Worm (Caenorhabditis elegans): ENCODE measurements around the gene F54D8.6.

Gene F54D8.6

ce11 chrIII:5080700-5081572, 21.8 kb upstream of the F54D8.6 start (continued):
- peak; percentile 70 for TF ChIP-seq rpc-1 (optimal IDR thresholded peaks at IDR 0.05)
- TF ChIP-seq rpc-1 (tag; optimal IDR thresholded peaks at IDR 0.05) = peak; percentile 89
- no peak for TF ChIP-seq zfh-2 (GFP tag; conservative IDR thresholded peaks at IDR 0.05)
- peak; percentile 70 for TF ChIP-seq mes-4 (tag; optimal IDR thresholded peaks at IDR 0.05)
- peak; percentile 87 for TF ChIP-seq athp-1 (tag; optimal IDR thresholded peaks at IDR 0.05)
- peak; percentile 79 for TF ChIP-seq F10E7.11 (tag; optimal IDR thresholded peaks at IDR 0.05)
- TF ChIP-seq nhr-27 (tag; optimal IDR thresholded peaks at IDR 0.05) = no peak
- TF ChIP-seq ets-4 (GFP tag; optimal IDR thresholded peaks at IDR 0.05) = peak; percentile 36
- peak; percentile 13 for TF ChIP-seq ztf-3 (GFP tag; optimal IDR thresholded peaks at IDR 0.05)
- peak; percentile 66 for TF ChIP-seq madf-8 (GFP tag; conservative IDR thresholded peaks at IDR 0.05)
- peak; percentile 94 for TF ChIP-seq lin-26 (GFP tag; IDR thresholded peaks at IDR 0.05)
- peak; percentile 51 for TF ChIP-seq K12H6.12 (tag; optimal IDR thresholded peaks at IDR 0.05)
- TF ChIP-seq ccch-3 (GFP tag; optimal IDR thresholded peaks at IDR 0.05) = no peak
- peak; percentile 25 for TF ChIP-seq efl-1 (GFP tag; optimal IDR thresholded peaks at IDR 0.05)
- peak; percentile 91 for TF ChIP-seq die-1 (tag; optimal IDR thresholded peaks at IDR 0.05)
- TF ChIP-seq ceh-58 (GFP tag; IDR thresholded peaks at IDR 0.05) = 0 out of 2 replicates have a peak, but pooled peaks have one; percentile 84
- peak; percentile 88 for TF ChIP-seq Y53G8AR.9 (GFP tag; conservative IDR thresholded peaks at IDR 0.05)
- peak; percentile 3 for TF ChIP-seq pha-4 (tag; optimal IDR thresholded peaks at IDR 0.05)
- peak; percentile 94 for TF ChIP-seq snpc-1.1 (tag; optimal IDR thresholded peaks at IDR 0.05; ENCODE audit: insufficient read depth)
- peak; percentile 64 for TF ChIP-seq F49E8.2 (tag; optimal IDR thresholded peaks at IDR 0.05; ENCODE audit: insufficient read depth)
- TF ChIP-seq K11D2.4 (GFP tag; IDR thresholded peaks at IDR 0.05) = peak; percentile 82
- no peak for TF ChIP-seq F57C9.4 (tag; optimal IDR thresholded peaks at IDR 0.05)
- no peak for TF ChIP-seq dpl-1 (GFP tag; optimal IDR thresholded peaks at IDR 0.05)
- 0 out of 2 replicates have a peak, but pooled peaks have one; percentile 23 for TF ChIP-seq aptf-2 (GFP tag; conservative IDR thresholded peaks at IDR 0.05)
- TF ChIP-seq nhr-179 (tag; optimal IDR thresholded peaks at IDR 0.05) = peak; percentile 19
- peak; percentile 88 for TF ChIP-seq dox-1 (GFP tag; IDR thresholded peaks at IDR 0.05)
- peak; percentile 90 for TF ChIP-seq F52B5.7 (tag; optimal IDR thresholded peaks at IDR 0.05)
- peak; percentile 91 for TF ChIP-seq ztf-28 (GFP tag; IDR thresholded peaks at IDR 0.05)
- peak in 2 of 3 experiments; percentile 9 to 74 for TF ChIP-seq lin-35 (GFP tag; optimal IDR thresholded peaks at IDR 0.05)
- no peak for TF ChIP-seq F39B2.1 (GFP tag; IDR thresholded peaks at IDR 0.05)
- peak; percentile 90 for TF ChIP-seq F33H1.4 (GFP tag; IDR thresholded peaks at IDR 0.05)
- TF ChIP-seq F23B12.7 (tag; optimal IDR thresholded peaks at IDR 0.05; ENCODE audit: insufficient read depth) = peak; percentile 69
- peak; percentile 86 for TF ChIP-seq tlf-1 (GFP tag; optimal IDR thresholded peaks at IDR 0.05)
- TF ChIP-seq ZK185.1 (tag; optimal IDR thresholded peaks at IDR 0.05; ENCODE audit: poor library complexity, severe bottlenecking) = peak; percentile 93
- TF ChIP-seq atf-7 (tag; optimal IDR thresholded peaks at IDR 0.05) = peak; percentile 76
- peak; percentile 93 for TF ChIP-seq hrde-1 (tag; optimal IDR thresholded peaks at IDR 0.05; ENCODE audit: borderline replicate concordance)
- TF ChIP-seq snpc-4 (GFP tag; optimal IDR thresholded peaks at IDR 0.05) = peak; percentile 97
- peak; percentile 98 to 99 (median 98) for TF ChIP-seq snpc-4 (tag; optimal IDR thresholded peaks at IDR 0.05)
- peak; percentile 81 for TF ChIP-seq ceh-100 (GFP tag; IDR thresholded peaks at IDR 0.05)
- peak; percentile 36; the same call in 1 of the 2 replicates for TF ChIP-seq let-526 (GFP tag; IDR thresholded peaks at IDR 0.05)
- TF ChIP-seq madf-3 (GFP tag; IDR thresholded peaks at IDR 0.05) = peak; percentile 76; the same call in 1 of the 2 replicates
- peak; percentile 2 for TF ChIP-seq F55B11.4 (tag; optimal IDR thresholded peaks at IDR 0.05; ENCODE audit: borderline replicate concordance, insufficient read depth)
- TF ChIP-seq let-607 (tag; optimal IDR thresholded peaks at IDR 0.05) = peak; percentile 61 to 65
- TF ChIP-seq D2030.7 (GFP tag; IDR thresholded peaks at IDR 0.05) = peak; percentile 83
- TF ChIP-seq attf-6 (GFP tag; IDR thresholded peaks at IDR 0.05) = peak; percentile 70
